Worm (Caenorhabditis elegans) whole organism, L4 larva: ENCODE results near the gene npl-10.

Experiments
- D1046.2 ChIP-seq: fragments of 200-800 bp; sonication (Bioruptor generic); IDR thresholded peaks from 2 replicates; pipeline ENCODE4 v1.3.6; 2022; ENCODE audit warnings: missing genetic modification characterization, missing compliant biosample characterization
- F10B5.3 ChIP-seq: sonication (generic microtip); optimal IDR thresholded peaks from 2 replicates; lab custom pipeline; 2016; ENCODE audit warnings: mild to moderate bottlenecking, missing genetic modification characterization, missing compliant biosample characterization
- F26F4.8 ChIP-seq: fragments of 200-800 bp; sonication (Bioruptor generic); conservative IDR thresholded peaks from 2 replicates; pipeline ENCODE4 v1.3.6; 2022; ENCODE audit warnings: missing genetic modification characterization, missing compliant biosample characterization
- F37D6.2 ChIP-seq: sonication (generic microtip); optimal IDR thresholded peaks from 2 replicates; lab custom pipeline; 2016; ENCODE audit warnings: mild to moderate bottlenecking, missing genetic modification characterization, missing compliant biosample characterization
- R02D3.7 ChIP-seq: fragments of 150-350 bp; sonication (generic microtip); optimal IDR thresholded peaks from 3 replicates; lab custom pipeline; 2014; ENCODE audit warnings: missing biosample characterization, missing genetic modification characterization
- T20F7.1 ChIP-seq: fragments of 200-800 bp; sonication (Bioruptor generic); optimal IDR thresholded peaks from 2 replicates; lab custom pipeline; 2018; ENCODE audit warnings: mild to moderate bottlenecking, missing genetic modification characterization, missing compliant biosample characterization
- Y75B8A.6 ChIP-seq: fragments of 200-800 bp; sonication (Bioruptor generic); IDR thresholded peaks from 2 replicates; pipeline ENCODE4 v1.3.6; 2022; ENCODE audit warnings: missing genetic modification reagents, missing genetic modification characterization, missing compliant biosample characterization
- ZK546.5 ChIP-seq, 2 experiments: sonication (generic microtip); optimal IDR thresholded peaks; 2 replicates each; lab custom pipeline; 2017; ENCODE audit warnings: missing biosample characterization in 2 of 2, missing genetic modification characterization in 2 of 2
- aha-1 ChIP-seq: fragments of 150-350 bp; peaks from one replicate; lab custom pipeline; 2014; ENCODE audit warnings: missing biosample characterization, missing genetic modification characterization
- ama-1 ChIP-seq: fragments of 150-350 bp; optimal IDR thresholded peaks from 2 replicates; lab custom pipeline; 2014; ENCODE audit warnings: inconsistent platforms, mixed read lengths
- arid-1 ChIP-seq: fragments of 200-800 bp; sonication (Bioruptor generic); conservative IDR thresholded peaks from 2 replicates; pipeline ENCODE4 v1.3.6; 2022; ENCODE audit warnings: missing genetic modification reagents, missing genetic modification characterization, missing compliant biosample characterization
- attf-4 ChIP-seq: sonication (generic microtip); optimal IDR thresholded peaks from 3 replicates; lab custom pipeline; 2017; ENCODE audit warnings: missing biosample characterization, missing genetic modification characterization
- ceh-32 ChIP-seq: sonication (generic microtip); optimal IDR thresholded peaks from 2 replicates; lab custom pipeline; 2016; ENCODE audit warnings: mild to moderate bottlenecking, missing genetic modification characterization, missing compliant biosample characterization; ENCODE audit not compliant: poor library complexity
- ceh-82 ChIP-seq: sonication (generic microtip); optimal IDR thresholded peaks from 2 replicates; lab custom pipeline; 2017; ENCODE audit warnings: missing biosample characterization, missing genetic modification characterization
- ctbp-1 ChIP-seq: fragments of 200-800 bp; sonication (Bioruptor generic); IDR thresholded peaks from 2 replicates; pipeline ENCODE4 v1.3.6; 2022; ENCODE audit warnings: missing genetic modification reagents, missing genetic modification characterization, missing compliant biosample characterization
- daf-12 ChIP-seq: fragments of 150-350 bp; optimal IDR thresholded peaks from 2 replicates; lab custom pipeline; 2014; ENCODE audit warnings: missing biosample characterization, missing genetic modification reagents, missing genetic modification characterization
- dmd-6 ChIP-seq: fragments of 200-800 bp; sonication (Bioruptor generic); IDR thresholded peaks from 2 replicates; pipeline ENCODE4 v1.3.6; 2022; ENCODE audit warnings: missing genetic modification reagents, missing genetic modification characterization, missing compliant biosample characterization
- dmd-8 ChIP-seq: fragments of 200-800 bp; sonication (Bioruptor generic); IDR thresholded peaks from 2 replicates; pipeline ENCODE4 v1.3.6; 2022; ENCODE audit warnings: missing genetic modification characterization, missing compliant biosample characterization
- dmd-9 ChIP-seq: fragments of 200-800 bp; sonication (Bioruptor generic); IDR thresholded peaks from 2 replicates; pipeline ENCODE4 v1.3.6; 2022; ENCODE audit warnings: missing genetic modification reagents, missing genetic modification characterization, missing compliant biosample characterization
- duxl-1 ChIP-seq: sonication (generic microtip); optimal IDR thresholded peaks from 2 replicates; lab custom pipeline; 2016; ENCODE audit warnings: mild to moderate bottlenecking, missing genetic modification characterization, moderate library complexity, missing compliant biosample characterization; ENCODE audit not compliant: poor library complexity
- dve-1 ChIP-seq: sonication (generic microtip); optimal IDR thresholded peaks from 2 replicates; lab custom pipeline; 2017; ENCODE audit warnings: antibody characterized with exemption, mild to moderate bottlenecking, missing genetic modification characterization, missing compliant biosample characterization; ENCODE audit not compliant: insufficient read depth
- fkh-10 ChIP-seq: fragments of 150-350 bp; optimal IDR thresholded peaks from 2 replicates; lab custom pipeline; 2014; ENCODE audit warnings: missing biosample characterization, missing genetic modification reagents, missing genetic modification characterization
- hlh-30 ChIP-seq: sonication (generic microtip); optimal IDR thresholded peaks from 2 replicates; lab custom pipeline; 2017; ENCODE audit warnings: antibody characterized with exemption, mild to moderate bottlenecking, missing genetic modification characterization, missing compliant biosample characterization; ENCODE audit not compliant: insufficient read depth
- hmg-1.1 ChIP-seq: fragments of 200-800 bp; sonication (Bioruptor generic); IDR thresholded peaks from 2 replicates; pipeline ENCODE4 v1.3.6; 2022; ENCODE audit warnings: missing genetic modification reagents, missing genetic modification characterization, missing compliant biosample characterization
- jun-1 ChIP-seq: fragments of 150-350 bp; optimal IDR thresholded peaks from 2 replicates; lab custom pipeline; 2014; ENCODE audit warnings: missing biosample characterization, missing genetic modification reagents, missing genetic modification characterization
- lin-1 ChIP-seq: fragments of 200-800 bp; sonication (Bioruptor generic); IDR thresholded peaks from 2 replicates; pipeline ENCODE4 v1.3.6; 2022; ENCODE audit warnings: missing genetic modification reagents, missing genetic modification characterization, missing compliant biosample characterization
- lin-13 ChIP-seq: fragments of 150-350 bp; optimal IDR thresholded peaks from 2 replicates; lab custom pipeline; 2014; ENCODE audit warnings: missing biosample characterization, missing genetic modification reagents, missing genetic modification characterization
- lin-29 ChIP-seq: fragments of 200-800 bp; sonication (Bioruptor generic); IDR thresholded peaks from 2 replicates; pipeline ENCODE4 v1.3.6; 2022; ENCODE audit warnings: missing genetic modification reagents, missing genetic modification characterization, missing compliant biosample characterization
- lir-3 ChIP-seq: sonication (generic microtip); optimal IDR thresholded peaks from 2 replicates; lab custom pipeline; 2016; ENCODE audit warnings: mild to moderate bottlenecking, missing genetic modification characterization, missing compliant biosample characterization
- lsy-2 ChIP-seq, 2 experiments: fragments of 150-350 bp in 1 of 2; sonication (generic microtip) in 1 of 2; optimal IDR thresholded peaks; 2 replicates each; lab custom pipeline; 2014 to 2017; ENCODE audit warnings: missing biosample characterization in 2 of 2, missing genetic modification characterization in 2 of 2
- madf-5 ChIP-seq, 2 experiments: fragments of 200-800 bp; sonication (Bioruptor generic); IDR thresholded peaks; 2 replicates each; pipeline ENCODE4 v1.3.6; 2022; ENCODE audit warnings: missing compliant biosample characterization in 2 of 2, missing genetic modification characterization in 2 of 2
- nhr-10 ChIP-seq: fragments of 150-350 bp; optimal IDR thresholded peaks from 2 replicates; lab custom pipeline; 2014; ENCODE audit warnings: missing biosample characterization, missing genetic modification characterization
- nhr-111 ChIP-seq: fragments of 200-800 bp; sonication (Bioruptor generic); optimal IDR thresholded peaks from 2 replicates; lab custom pipeline; 2018; ENCODE audit warnings: mild to moderate bottlenecking, missing genetic modification characterization, missing compliant biosample characterization
- nhr-237 ChIP-seq: sonication (generic microtip); optimal IDR thresholded peaks from 2 replicates; lab custom pipeline; 2017; ENCODE audit warnings: missing biosample characterization, missing genetic modification characterization
- nhr-41 ChIP-seq: fragments of 200-800 bp; sonication (Bioruptor generic); IDR thresholded peaks from 2 replicates; pipeline ENCODE4 v1.3.6; 2022; ENCODE audit warnings: missing genetic modification reagents, missing genetic modification characterization, missing compliant biosample characterization
- nhr-48 ChIP-seq: sonication (generic microtip); optimal IDR thresholded peaks from 2 replicates; lab custom pipeline; 2016; ENCODE audit warnings: mild to moderate bottlenecking, missing genetic modification characterization, missing compliant biosample characterization
- php-3 ChIP-seq: fragments of 200-800 bp; sonication (Bioruptor generic); IDR thresholded peaks from 2 replicates; pipeline ENCODE4 v1.3.6; 2022; ENCODE audit warnings: missing genetic modification reagents, missing genetic modification characterization, missing compliant biosample characterization
- saeg-2 ChIP-seq: fragments of 200-800 bp; sonication (Bioruptor generic); IDR thresholded peaks from 2 replicates; pipeline ENCODE4 v1.3.6; 2022; ENCODE audit warnings: missing genetic modification reagents, missing genetic modification characterization, missing compliant biosample characterization
- sdz-12 ChIP-seq: fragments of 200-800 bp; sonication (Bioruptor generic); optimal IDR thresholded peaks from 2 replicates; lab custom pipeline; 2018; ENCODE audit warnings: mild to moderate bottlenecking, missing genetic modification characterization, missing compliant biosample characterization
- set-16 ChIP-seq: fragments of 200-800 bp; sonication (Bioruptor generic); IDR thresholded peaks from 2 replicates; pipeline ENCODE4 v1.3.6; 2022; ENCODE audit warnings: missing genetic modification reagents, missing genetic modification characterization, missing compliant biosample characterization
- skn-1 ChIP-seq: fragments of 150-350 bp; optimal IDR thresholded peaks from 2 replicates; lab custom pipeline; 2014; ENCODE audit warnings: missing biosample characterization, missing genetic modification characterization
- snpc-1.2 ChIP-seq: fragments of 200-800 bp; sonication (Bioruptor generic); IDR thresholded peaks from 2 replicates; pipeline ENCODE4 v1.3.6; 2022; ENCODE audit warnings: missing genetic modification reagents, missing genetic modification characterization, missing compliant biosample characterization
- snpc-4 ChIP-seq: fragments of 150-350 bp; optimal IDR thresholded peaks from 2 replicates; lab custom pipeline; 2014; ENCODE audit warnings: missing biosample characterization, missing genetic modification characterization
- spr-1 ChIP-seq: sonication (generic microtip); optimal IDR thresholded peaks from 2 replicates; lab custom pipeline; 2016; ENCODE audit warnings: mild to moderate bottlenecking, missing genetic modification characterization, missing compliant biosample characterization
- spr-3 ChIP-seq: fragments of 200-800 bp; sonication (Bioruptor generic); optimal IDR thresholded peaks from 2 replicates; lab custom pipeline; 2018; ENCODE audit warnings: mild to moderate bottlenecking, missing genetic modification characterization, missing compliant biosample characterization
- tra-1 ChIP-seq: fragments of 200-800 bp; sonication (Bioruptor generic); IDR thresholded peaks from 2 replicates; pipeline ENCODE4 v1.3.6; 2022; ENCODE audit warnings: missing genetic modification reagents, missing genetic modification characterization, missing compliant biosample characterization
- unc-130 ChIP-seq: sonication (generic microtip); optimal IDR thresholded peaks from 2 replicates; lab custom pipeline; 2016; ENCODE audit warnings: missing genetic modification reagents, missing genetic modification characterization, missing compliant biosample characterization
- unc-62 ChIP-seq, 3 experiments: fragments of 150-350 bp in 1 of 3; sonication (generic microtip); optimal IDR thresholded peaks in 2 of 3; peaks in 1 of 3; 1 replicate in 1 of 3; 2 replicates in 2 of 3; lab custom pipeline; 2014 to 2017; ENCODE audit warnings: missing biosample characterization in 3 of 3, missing genetic modification characterization in 3 of 3, missing genetic modification reagents in 3 of 3, missing genotype in 1 of 3
- zfp-2 ChIP-seq: sonication (generic microtip); optimal IDR thresholded peaks from 2 replicates; lab custom pipeline; 2016; ENCODE audit warnings: mild to moderate bottlenecking, missing genetic modification characterization, missing compliant biosample characterization
- zfp-3 ChIP-seq: fragments of 200-800 bp; sonication (Bioruptor generic); conservative IDR thresholded peaks from 2 replicates; pipeline ENCODE4 v1.3.6; 2022; ENCODE audit warnings: missing genetic modification reagents, missing genetic modification characterization, missing compliant biosample characterization
- ztf-11 ChIP-seq: fragments of 150-350 bp; optimal IDR thresholded peaks from 2 replicates; lab custom pipeline; 2014; ENCODE audit warnings: missing biosample characterization, missing genetic modification characterization
- ztf-7 ChIP-seq: fragments of 150-350 bp; optimal IDR thresholded peaks from 2 replicates; lab custom pipeline; 2014; ENCODE audit warnings: missing biosample characterization, missing genetic modification characterization

Gene npl-10

DNA sequence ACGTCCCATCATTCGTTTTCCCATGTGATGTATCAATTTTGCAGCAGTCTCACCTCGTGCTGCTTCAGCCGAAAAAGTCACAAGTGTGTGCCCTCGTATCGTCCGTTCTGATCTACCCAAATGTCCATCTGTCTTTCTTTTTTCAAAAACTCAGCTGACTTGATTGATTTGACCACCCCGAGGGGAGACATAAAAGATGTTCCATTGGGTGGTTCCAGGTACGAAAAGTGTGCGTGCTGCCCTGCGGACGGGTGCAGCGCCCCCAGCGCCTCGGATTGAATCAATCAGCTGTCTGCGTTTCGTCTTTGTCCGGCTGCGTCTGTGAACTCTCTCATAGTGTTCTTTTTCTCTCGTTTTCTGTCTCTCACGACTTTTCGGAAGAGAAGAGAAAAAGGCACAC lies 17.5 kb upstream of the npl-10 start:
- TF ChIP-seq ctbp-1 (GFP tag; lab: Robert Waterston, UW) (peak; percentile 47; the same call in 1 of the 2 replicates), F26F4.8 (no peak), ztf-11 (tag; lab: Kevin White, UChicago) (no peak), ZK546.5 (tag; optimal IDR thresholded peaks at IDR 0.05; lab: Kevin White, UChicago) (no peak), spr-1 (tag; lab: Kevin White, UChicago) (no peak), dmd-9 (no peak), zfp-2 (tag; lab: Kevin White, UChicago) (no peak), jun-1 (no peak), spr-3 (GFP tag; lab: Kevin White, UChicago) (no peak), ceh-82 (tag; lab: Kevin White, UChicago) (no peak), skn-1 (no peak), F37D6.2 (tag; lab: Kevin White, UChicago) (peak; percentile 9), lin-1 (GFP tag; lab: Robert Waterston, UW) (no peak), lsy-2 (tag; optimal IDR thresholded peaks at IDR 0.05; lab: Kevin White, UChicago) (peak; percentile 1 to 65), lin-29 (no peak), fkh-10 (GFP tag; lab: Kevin White, UChicago) (no peak), nhr-111 (GFP tag; lab: Kevin White, UChicago) (no peak), snpc-4 (tag; lab: Kevin White, UChicago) (no peak), nhr-41 (GFP tag; lab: Robert Waterston, UW) (no peak), tra-1 (GFP tag; lab: Robert Waterston, UW) (no peak; the same call in 1 of the 2 replicates), R02D3.7 (tag; lab: Kevin White, UChicago) (no peak), F10B5.3 (tag; lab: Kevin White, UChicago) (no peak), arid-1 (GFP tag; lab: Robert Waterston, UW) (no peak), php-3 (GFP tag; lab: Robert Waterston, UW) (no peak), Y75B8A.6 (GFP tag; lab: Robert Waterston, UW) (no peak), T20F7.1 (GFP tag; lab: Kevin White, UChicago) (no peak), set-16 (peak; percentile 74; the same call in 1 of the 2 replicates), unc-62 (GFP tag; optimal IDR thresholded peaks at IDR 0.05 in 1 of 2; lab: Kevin White, UChicago) (peak in 1 of 2 experiments; percentile 100), unc-62 (tag; optimal IDR thresholded peaks at IDR 0.05; lab: Kevin White, UChicago) (no peak), zfp-3 (no peak), hmg-1.1 (GFP tag; lab: Robert Waterston, UW) (no peak; the same call in none of the 2 replicates), dve-1 (tag; lab: Kevin White, UChicago) (peak; percentile 72), nhr-237 (tag; lab: Kevin White, UChicago) (no peak), ztf-7 (tag; lab: Kevin White, UChicago) (no peak), attf-4 (tag; lab: Kevin White, UChicago) (no peak), nhr-10 (no peak), hlh-30 (peak; percentile 96), nhr-48 (peak; percentile 93), ama-1 (lab: Kevin White, UChicago) (no peak), dmd-6 (peak; percentile 69), aha-1 (peak; percentile 92), saeg-2 (no peak), lin-13 (GFP tag; lab: Kevin White, UChicago) (no peak), snpc-1.2 (GFP tag; lab: Robert Waterston, UW) (no peak), duxl-1 (no peak), lir-3 (no peak), ceh-32 (tag; lab: Kevin White, UChicago) (no peak), D1046.2 (GFP tag; lab: Robert Waterston, UW) (no peak; the same call in 1 of the 2 replicates), daf-12 (tag; lab: Kevin White, UChicago) (no peak), dmd-8 (GFP tag; lab: Robert Waterston, UW) (no peak), unc-130 (GFP tag; lab: Kevin White, UChicago) (no peak), madf-5 (GFP tag; IDR thresholded peaks at IDR 0.05; lab: Robert Waterston, UW) (0 out of 4 replicates have a peak, but pooled peaks of 1 of the 2 experiments have one; percentile 49), sdz-12 (no peak)
